Fruit fly (Drosophila melanogaster): ENCODE data around the gene CG33288.

DNA sequence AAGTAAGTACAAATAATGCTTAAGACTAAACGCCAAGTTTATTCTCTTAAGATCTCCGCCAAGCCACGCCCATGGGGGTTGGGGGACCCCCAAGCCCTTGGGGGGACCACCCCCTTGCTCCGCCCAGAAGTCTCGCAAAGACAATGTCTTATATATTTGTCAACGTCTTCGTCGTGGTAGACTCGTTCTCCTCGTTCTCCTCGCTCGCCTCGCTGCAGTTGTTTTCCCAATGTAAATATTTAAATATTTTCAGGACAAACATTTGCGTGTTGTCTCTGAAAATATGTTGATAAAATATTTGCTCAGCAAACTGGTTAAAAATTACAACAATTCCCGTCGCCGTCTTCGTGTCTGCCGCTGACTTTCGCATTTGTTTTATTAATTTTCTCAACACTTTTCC, 36.6 kb downstream of the CG33288 start:
- TF ChIP-seq Hr39 (GFP tag; optimal IDR thresholded peaks at IDR 0.05) (no peak), fkh (GFP tag; optimal IDR thresholded peaks at IDR 0.05) (peak; percentile 71), ss (GFP tag; optimal IDR thresholded peaks at IDR 0.05) (no peak), CG6854 (GFP tag; optimal IDR thresholded peaks at IDR 0.05) (no peak), spab (GFP tag; optimal IDR thresholded peaks at IDR 0.05) (no peak), Sox14 (GFP tag; optimal IDR thresholded peaks at IDR 0.05) (no peak), Lpt (GFP tag; optimal IDR thresholded peaks at IDR 0.05) (no peak), dac (GFP tag; optimal IDR thresholded peaks at IDR 0.05) (no peak), esn (GFP tag; optimal IDR thresholded peaks at IDR 0.05) (no peak), CG31627 (GFP tag; optimal IDR thresholded peaks at IDR 0.05) (no peak), Hr38 (GFP tag; optimal IDR thresholded peaks at IDR 0.05) (no peak), Sox15 (GFP tag; optimal IDR thresholded peaks at IDR 0.05) (no peak)

Measured in whole organism, prepupa.